Fruit fly (Drosophila melanogaster): ENCODE results near the gene CG14441.
A peak's percentile ranks its signal among the peaks of the same experiment; 100 is the strongest.

The CG14441 gene

DNA sequence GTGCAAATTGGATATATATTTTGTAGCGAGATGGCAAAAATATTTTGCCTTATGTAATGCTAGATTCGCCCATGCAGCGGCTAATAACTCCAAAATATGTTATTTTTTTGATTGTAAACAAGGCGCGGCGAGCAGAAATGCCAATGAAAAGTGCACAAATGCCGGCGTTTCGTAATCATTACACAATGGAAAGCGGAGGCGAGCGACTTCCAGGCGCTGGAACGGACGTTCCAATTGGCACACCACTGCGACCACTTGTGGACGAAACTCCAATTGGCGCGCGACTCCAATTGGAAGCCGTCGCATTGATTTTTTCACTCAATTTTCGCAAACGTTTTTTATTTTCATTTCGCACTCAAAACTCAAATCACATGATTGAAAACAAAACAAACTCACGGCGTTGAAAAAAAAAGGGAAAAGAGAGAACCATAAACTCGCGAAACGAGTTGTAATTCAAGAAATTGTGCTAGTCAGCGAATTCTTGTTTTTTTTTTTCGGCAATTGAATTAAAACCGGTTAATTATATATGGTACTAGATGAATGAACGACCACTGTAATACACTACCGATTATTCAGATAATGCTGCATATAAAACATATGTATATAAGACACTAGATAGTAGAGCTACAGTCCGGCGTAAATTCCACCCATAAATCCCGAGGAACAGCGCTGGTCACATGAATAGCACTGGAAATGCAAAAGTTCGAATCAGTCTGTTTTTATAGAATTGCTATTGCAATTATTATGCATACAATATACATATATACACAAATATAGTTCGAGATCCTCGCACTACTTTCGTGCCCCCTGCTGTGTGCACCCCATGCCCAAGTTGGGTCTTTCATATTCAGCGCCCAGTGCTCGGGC lies 20.4 kb upstream of the CG14441 start, which contains the start of gene ND-ASHI (continued):
- TF ChIP-seq chif (GFP tag; optimal IDR thresholded peaks at IDR 0.05) (peak; percentile 88 to 90), Kr (GFP tag; optimal IDR thresholded peaks at IDR 0.05) (no peak), sim (GFP tag; IDR thresholded peaks at IDR 0.05) (peak; percentile 77), PHDP (tag; optimal IDR thresholded peaks at IDR 0.05) (peak; percentile 95), CHES-1-like (GFP tag; optimal IDR thresholded peaks at IDR 0.05) (peak; percentile 85), zen (tag; optimal IDR thresholded peaks at IDR 0.05) (peak; percentile 84), Lim3 (GFP tag; IDR thresholded peaks at IDR 0.05) (peak; percentile 78), CG3838 (GFP tag; optimal IDR thresholded peaks at IDR 0.05) (peak; percentile 84), CG7786 (GFP tag; optimal IDR thresholded peaks at IDR 0.05) (peak; percentile 88), unpg (GFP tag; optimal IDR thresholded peaks at IDR 0.05) (peak; percentile 94), Dll (GFP tag; IDR thresholded peaks at IDR 0.05; ENCODE audit: partially characterized antibody) (no peak), CG6654 (GFP tag; optimal IDR thresholded peaks at IDR 0.05) (peak; percentile 83), dm (GFP tag; optimal IDR thresholded peaks at IDR 0.05) (peak; percentile 71), Nf-YC (tag; optimal IDR thresholded peaks at IDR 0.05) (peak; percentile 71), Side (GFP tag; optimal IDR thresholded peaks at IDR 0.05) (peak; percentile 87), Usf (GFP tag; optimal IDR thresholded peaks at IDR 0.05) (peak; percentile 89), CG30020 (tag; optimal IDR thresholded peaks at IDR 0.05) (peak; percentile 41), CG2202 (tag; optimal IDR thresholded peaks at IDR 0.05) (peak; percentile 74), Ets65A (GFP tag) (peak; percentile 98), HLH4C (GFP tag; IDR thresholded peaks at IDR 0.05; ENCODE audit: partially characterized antibody) (no peak), NC2α (GFP tag; optimal IDR thresholded peaks at IDR 0.05) (peak; percentile 77), CG7556 (GFP tag; optimal IDR thresholded peaks at IDR 0.05) (peak; percentile 94), CG15269 (tag; optimal IDR thresholded peaks at IDR 0.05) (peak; percentile 95), Dip3 (GFP tag; optimal IDR thresholded peaks at IDR 0.05) (peak; percentile 94), tap (tag; optimal IDR thresholded peaks at IDR 0.05) (peak; percentile 88), CG10565 (GFP tag; optimal IDR thresholded peaks at IDR 0.05) (peak; percentile 78), CG12942 (GFP tag; optimal IDR thresholded peaks at IDR 0.05) (peak; percentile 87), CG1024 (GFP tag; IDR thresholded peaks at IDR 0.05) (peak; percentile 89), knrl (GFP tag; IDR thresholded peaks at IDR 0.05; ENCODE audit: partially characterized antibody) (no peak), CG13624 (GFP tag; optimal IDR thresholded peaks at IDR 0.05) (peak; percentile 95), gsb-n (tag; optimal IDR thresholded peaks at IDR 0.05) (peak; percentile 84), CG12659 (GFP tag; optimal IDR thresholded peaks at IDR 0.05) (peak; percentile 96), ase (GFP tag; IDR thresholded peaks at IDR 0.05) (peak; percentile 91), sens-2 (GFP tag; IDR thresholded peaks at IDR 0.05) (peak; percentile 95), CG4360 (GFP tag; IDR thresholded peaks at IDR 0.05) (peak; percentile 60), fd96Cb (tag; optimal IDR thresholded peaks at IDR 0.05) (peak; percentile 89), CG17829 (tag; optimal IDR thresholded peaks at IDR 0.05) (peak; percentile 90), dati (GFP tag; IDR thresholded peaks at IDR 0.05) (peak; percentile 89), Atf6 (GFP tag; IDR thresholded peaks at IDR 0.05) (peak; percentile 96), CG10959 (GFP tag; IDR thresholded peaks at IDR 0.05) (peak; percentile 86), Hr3 (GFP tag; optimal IDR thresholded peaks at IDR 0.05) (peak; percentile 90), H2.0 (GFP tag; IDR thresholded peaks at IDR 0.05) (peak; percentile 93), CG3163 (GFP tag; optimal IDR thresholded peaks at IDR 0.05) (peak; percentile 60), CG10543 (GFP tag; optimal IDR thresholded peaks at IDR 0.05) (peak; percentile 96), CG10366 (GFP tag; IDR thresholded peaks at IDR 0.05) (peak; percentile 95), Hr51 (GFP tag; optimal IDR thresholded peaks at IDR 0.05) (peak; percentile 88 to 90), sr (GFP tag; IDR thresholded peaks at IDR 0.05) (peak; percentile 90), CG3726 (GFP tag; IDR thresholded peaks at IDR 0.05) (peak; percentile 93)

Data from whole organism, embryonic.